Worm (Caenorhabditis elegans) whole organism, L4/young adult: ENCODE results near the gene C29H12.6.

Source experiments
- W03F9.2 ChIP-seq: fragments of 150-350 bp; optimal IDR thresholded peaks from 2 replicates; lab custom pipeline; 2014; ENCODE audit warnings: missing biosample characterization, missing genetic modification characterization
- him-1 ChIP-seq: sonication (generic microtip); optimal IDR thresholded peaks from 2 replicates; lab custom pipeline; 2016; ENCODE audit warnings: missing genotype, missing genetic modification reagents, missing genetic modification characterization, missing compliant biosample characterization

DNA sequence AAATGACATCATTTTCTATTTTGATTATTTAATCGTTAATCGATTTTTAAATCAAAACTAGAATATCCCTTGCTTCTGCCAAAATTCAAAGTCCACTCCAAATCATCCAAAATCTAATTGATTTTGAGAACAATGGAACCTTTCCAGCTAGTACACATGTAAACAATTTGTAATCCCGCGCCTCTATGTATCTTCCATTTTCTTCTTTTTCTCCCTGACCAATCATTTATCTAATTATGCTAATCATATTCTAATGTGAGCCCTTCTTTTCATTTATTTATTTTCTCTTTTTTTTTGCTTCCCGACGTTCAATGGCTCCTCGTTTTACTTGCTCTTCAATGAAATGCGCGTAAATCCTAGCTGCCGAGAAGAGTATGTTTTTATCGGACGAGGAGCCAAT, 20.1 kb upstream of the C29H12.6 start:
- TF ChIP-seq him-1 (tag; lab: Kevin White, UChicago) = no peak
- no peak for TF ChIP-seq W03F9.2 (tag; lab: Kevin White, UChicago)
